Worm (Caenorhabditis elegans): ENCODE data around the gene K04G7.1.

The K04G7.1 gene

ce11 chrIII:7207903-7208497 is 45.5 kb downstream of the K04G7.1 start, which contains the start of gene rpl-6 (continued):
- TF ChIP-seq rec-8 (tag; optimal IDR thresholded peaks at IDR 0.05) = no peak
- peak; percentile 54 for TF ChIP-seq madf-8 (GFP tag; conservative IDR thresholded peaks at IDR 0.05)
- no peak for TF ChIP-seq ccch-3 (GFP tag; optimal IDR thresholded peaks at IDR 0.05)
- TF ChIP-seq mxl-1 (tag; optimal IDR thresholded peaks at IDR 0.05) = no peak
- TF ChIP-seq sdz-38 (tag; optimal IDR thresholded peaks at IDR 0.05) = no peak
- 0 out of 2 replicates have a peak, but pooled peaks have one; percentile 62 for TF ChIP-seq ztf-28 (GFP tag; IDR thresholded peaks at IDR 0.05)
- peak; percentile 59 for TF ChIP-seq Y67H2A.10 (GFP tag; conservative IDR thresholded peaks at IDR 0.05)
- peak; percentile 80 for TF ChIP-seq lin-54 (GFP tag; optimal IDR thresholded peaks at IDR 0.05)
- TF ChIP-seq chd-7 (tag; optimal IDR thresholded peaks at IDR 0.05) = no peak
- no peak for TF ChIP-seq repo-1 (tag; optimal IDR thresholded peaks at IDR 0.05)
- no peak for TF ChIP-seq F52B5.7 (tag; optimal IDR thresholded peaks at IDR 0.05)
- 0 out of 2 replicates have a peak, but pooled peaks have one; percentile 19 for TF ChIP-seq Y95B8A.8 (GFP tag; IDR thresholded peaks at IDR 0.05)
- no peak for TF ChIP-seq cebp-1 (GFP tag; IDR thresholded peaks at IDR 0.05)
- peak; percentile 72 for TF ChIP-seq cebp-1 (tag; optimal IDR thresholded peaks at IDR 0.05)
- TF ChIP-seq F23B12.7 (tag; optimal IDR thresholded peaks at IDR 0.05; ENCODE audit: insufficient read depth) = peak; percentile 79
- TF ChIP-seq ceh-79 (tag; optimal IDR thresholded peaks at IDR 0.05) = no peak
- TF ChIP-seq nhr-120 (GFP tag; IDR thresholded peaks at IDR 0.05) = no peak
- TF ChIP-seq him-1 (tag; optimal IDR thresholded peaks at IDR 0.05) = no peak
- no peak for TF ChIP-seq fkh-3 (tag; optimal IDR thresholded peaks at IDR 0.05)
- no peak for TF ChIP-seq rpc-1 (optimal IDR thresholded peaks at IDR 0.05)
- TF ChIP-seq rpc-1 (tag; optimal IDR thresholded peaks at IDR 0.05) = no peak
- TF ChIP-seq snpc-3.4 (tag; optimal IDR thresholded peaks at IDR 0.05) = peak; percentile 85
- TF ChIP-seq dox-1 (GFP tag; IDR thresholded peaks at IDR 0.05) = peak; percentile 55; the same call in 1 of the 2 replicates
- TF ChIP-seq dpff-1 (tag; optimal IDR thresholded peaks at IDR 0.05) = no peak
- peak; percentile 74 for TF ChIP-seq attf-3 (GFP tag; conservative IDR thresholded peaks at IDR 0.05)
- TF ChIP-seq D2030.7 (GFP tag; IDR thresholded peaks at IDR 0.05) = 0 out of 2 replicates have a peak, but pooled peaks have one; percentile 44
- no peak for TF ChIP-seq bed-2 (GFP tag; IDR thresholded peaks at IDR 0.05)
- peak; percentile 76 for TF ChIP-seq snpc-1.3 (tag; optimal IDR thresholded peaks at IDR 0.05; ENCODE audit: insufficient read depth)
- no peak for TF ChIP-seq B0336.3 (GFP tag; IDR thresholded peaks at IDR 0.05)
- peak; percentile 86 for TF ChIP-seq hmg-1.2 (GFP tag; IDR thresholded peaks at IDR 0.05)
- no peak for TF ChIP-seq F10E7.11 (tag; optimal IDR thresholded peaks at IDR 0.05)
- no peak for TF ChIP-seq sea-2 (GFP tag; IDR thresholded peaks at IDR 0.05)
- TF ChIP-seq lin-40 (tag; optimal IDR thresholded peaks at IDR 0.05) = peak; percentile 68
- no peak for TF ChIP-seq nhr-179 (tag; optimal IDR thresholded peaks at IDR 0.05)
- peak; percentile 57 for TF ChIP-seq tbp1 (GFP tag; optimal IDR thresholded peaks at IDR 0.05)
- peak; percentile 29; the same call in 1 of the 2 replicates for TF ChIP-seq ceh-100 (GFP tag; IDR thresholded peaks at IDR 0.05)
- peak; percentile 84 for TF ChIP-seq Y53G8AR.9 (GFP tag; conservative IDR thresholded peaks at IDR 0.05)
- TF ChIP-seq ets-4 (GFP tag; optimal IDR thresholded peaks at IDR 0.05) = no peak
- TF ChIP-seq T26A5.8 (tag; optimal IDR thresholded peaks at IDR 0.05) = no peak
- no peak for TF ChIP-seq athp-1 (tag; optimal IDR thresholded peaks at IDR 0.05)
- no peak for TF ChIP-seq akir-1 (GFP tag; optimal IDR thresholded peaks at IDR 0.05)
- no peak for TF ChIP-seq ztf-6 (GFP tag; IDR thresholded peaks at IDR 0.05)
- no peak for TF ChIP-seq ztf-26 (tag; optimal IDR thresholded peaks at IDR 0.05)
- TF ChIP-seq hlh-26 (GFP tag; conservative IDR thresholded peaks at IDR 0.05) = no peak
- no peak for TF ChIP-seq hmg-20 (GFP tag; IDR thresholded peaks at IDR 0.05)
- no peak for TF ChIP-seq sptf-2 (GFP tag; optimal IDR thresholded peaks at IDR 0.05)
- peak; percentile 81 for TF ChIP-seq mcd-1 (GFP tag; IDR thresholded peaks at IDR 0.05)
- TF ChIP-seq somi-1 (GFP tag; optimal IDR thresholded peaks at IDR 0.05) = no peak
- peak; percentile 84 for TF ChIP-seq madf-3 (GFP tag; IDR thresholded peaks at IDR 0.05)
